Worm (Caenorhabditis elegans) whole organism, L4 larva: Measurements from ENCODE around the gene BE10.4.

Experiments used
- D1046.2 ChIP-seq: fragments of 200-800 bp; sonication (Bioruptor generic); IDR thresholded peaks from 2 replicates; pipeline ENCODE4 v1.3.6; 2022; ENCODE audit warnings: missing genetic modification characterization, missing compliant biosample characterization
- attf-4 ChIP-seq: sonication (generic microtip); optimal IDR thresholded peaks from 3 replicates; lab custom pipeline; 2017; ENCODE audit warnings: missing biosample characterization, missing genetic modification characterization
- ceh-32 ChIP-seq: sonication (generic microtip); optimal IDR thresholded peaks from 2 replicates; lab custom pipeline; 2016; ENCODE audit warnings: mild to moderate bottlenecking, missing genetic modification characterization, missing compliant biosample characterization; ENCODE audit not compliant: poor library complexity
- ceh-82 ChIP-seq: sonication (generic microtip); optimal IDR thresholded peaks from 2 replicates; lab custom pipeline; 2017; ENCODE audit warnings: missing biosample characterization, missing genetic modification characterization
- dpl-1 ChIP-seq: fragments of 150-350 bp; optimal IDR thresholded peaks from 2 replicates; lab custom pipeline; 2014; ENCODE audit warnings: missing biosample characterization, missing genetic modification reagents, missing genetic modification characterization
- nhr-77 ChIP-seq: fragments of 150-350 bp; optimal IDR thresholded peaks from 2 replicates; lab custom pipeline; 2014; ENCODE audit warnings: missing biosample characterization, missing genetic modification characterization
- pha-4 ChIP-seq, 2 experiments: fragments of 150-350 bp in 1 of 2; fragments of 200-800 bp in 1 of 2; sonication (Bioruptor generic) in 1 of 2; IDR thresholded peaks in 1 of 2; optimal IDR thresholded peaks in 1 of 2; 2 replicates each; pipeline versions ENCODE4 v1.3.6 to Lab custom; 2014 to 2022; ENCODE audit warnings: missing genetic modification characterization in 2 of 2, missing genetic modification reagents in 2 of 2, missing biosample characterization in 1 of 2, missing compliant biosample characterization in 1 of 2
- set-16 ChIP-seq: fragments of 200-800 bp; sonication (Bioruptor generic); IDR thresholded peaks from 2 replicates; pipeline ENCODE4 v1.3.6; 2022; ENCODE audit warnings: missing genetic modification reagents, missing genetic modification characterization, missing compliant biosample characterization

DNA sequence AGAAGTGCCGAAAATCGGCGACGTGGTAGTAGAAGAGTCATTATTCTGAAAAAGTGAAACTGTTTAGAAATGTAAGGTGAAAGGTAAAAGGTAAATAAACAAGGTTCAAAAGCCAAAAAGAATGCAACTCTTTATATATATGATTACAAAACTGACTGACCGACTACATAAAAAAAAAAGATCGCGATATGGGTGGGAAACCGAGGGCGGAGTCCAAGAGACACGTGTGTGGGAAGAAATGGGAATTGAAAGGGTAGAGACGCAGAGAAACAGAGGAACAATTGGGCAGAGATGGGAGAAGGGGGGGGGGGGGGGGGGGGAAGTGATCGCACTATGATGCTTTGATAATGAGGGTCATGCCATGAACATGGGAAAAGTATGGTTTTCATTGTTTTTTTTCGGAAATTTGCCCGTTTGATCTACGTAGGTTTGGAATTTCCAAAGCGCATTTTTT lies 25.6 kb downstream of the BE10.4 start, which contains the start of gene Y37D8A.4:
- TF ChIP-seq nhr-77 (peak; percentile 68), D1046.2 (no peak), ceh-32 (tag; lab: Kevin White, UChicago) (no peak), attf-4 (no peak), dpl-1 (GFP tag; lab: Kevin White, UChicago) (no peak), pha-4 (GFP tag; IDR thresholded peaks at IDR 0.05; lab: Robert Waterston, UW) (peak; percentile 49; the same call in 1 of the 2 replicates), pha-4 (tag; optimal IDR thresholded peaks at IDR 0.05; lab: Kevin White, UChicago) (no peak), set-16 (GFP tag; lab: Robert Waterston, UW) (peak; percentile 45; the same call in 1 of the 2 replicates), ceh-82 (tag; lab: Kevin White, UChicago) (no peak)
